Worm (Caenorhabditis elegans) whole organism, L2 larva: ENCODE results near the gene ptc-1.

ENCODE experiments used
- ama-1 ChIP-seq: fragments of 150-350 bp; optimal IDR thresholded peaks from 2 replicates; lab custom pipeline; 2018; ENCODE audit warnings: inconsistent platforms
- blmp-1 ChIP-seq: sonication (generic microtip); optimal IDR thresholded peaks from 2 replicates; lab custom pipeline; 2017; ENCODE audit warnings: missing genetic modification characterization, mild to moderate bottlenecking, missing compliant biosample characterization, antibody characterized with exemption, moderate library complexity; ENCODE audit not compliant: insufficient read depth
- ceh-16 ChIP-seq: fragments of 150-350 bp; optimal IDR thresholded peaks from 2 replicates; lab custom pipeline; 2014; ENCODE audit warnings: missing biosample characterization, missing genetic modification characterization
- elt-1 ChIP-seq: fragments of 150-350 bp; optimal IDR thresholded peaks from 2 replicates; lab custom pipeline; 2014; ENCODE audit warnings: missing biosample characterization, missing genetic modification characterization
- gmeb-1 ChIP-seq: fragments of 150-350 bp; optimal IDR thresholded peaks from 2 replicates; lab custom pipeline; 2014; ENCODE audit warnings: missing biosample characterization, missing genetic modification characterization
- lin-13 ChIP-seq: fragments of 150-350 bp; optimal IDR thresholded peaks from 2 replicates; lab custom pipeline; 2014; ENCODE audit warnings: missing biosample characterization, missing genetic modification reagents, missing genetic modification characterization
- nhr-11 ChIP-seq: fragments of 150-350 bp; optimal IDR thresholded peaks from 2 replicates; lab custom pipeline; 2014; ENCODE audit warnings: missing biosample characterization, missing genetic modification characterization
- nhr-12 ChIP-seq: fragments of 150-350 bp; optimal IDR thresholded peaks from 2 replicates; lab custom pipeline; 2014; ENCODE audit warnings: missing biosample characterization, missing genetic modification characterization
- nhr-23 ChIP-seq: fragments of 150-350 bp; optimal IDR thresholded peaks from 2 replicates; lab custom pipeline; 2014; ENCODE audit warnings: missing biosample characterization, missing genetic modification reagents, missing genetic modification characterization
- nhr-237 ChIP-seq: fragments of 150-350 bp; optimal IDR thresholded peaks from 2 replicates; lab custom pipeline; 2014; ENCODE audit warnings: missing biosample characterization, missing genetic modification characterization
- snpc-4 ChIP-seq: fragments of 150-350 bp; optimal IDR thresholded peaks from 2 replicates; lab custom pipeline; 2014; ENCODE audit warnings: missing biosample characterization, missing genetic modification characterization
- unc-62 ChIP-seq: fragments of 150-350 bp; optimal IDR thresholded peaks from 2 replicates; lab custom pipeline; 2014; ENCODE audit warnings: missing biosample characterization, missing genetic modification reagents, missing genetic modification characterization
- ztf-1 ChIP-seq: fragments of 200-800 bp; sonication (Bioruptor generic); conservative IDR thresholded peaks from 2 replicates; pipeline ENCODE4 v1.3.6; 2022; ENCODE audit warnings: missing genetic modification characterization, missing compliant biosample characterization

ce11 chrII:7893648-7894047 lies 626 bp downstream of the ptc-1 start:
- TF ChIP-seq blmp-1 (tag; lab: Kevin White, UChicago) (no peak), elt-1 (tag; lab: Kevin White, UChicago) (no peak), ceh-16 (tag; lab: Kevin White, UChicago) (no peak), nhr-11 (tag; lab: Kevin White, UChicago) (no peak), lin-13 (GFP tag; lab: Kevin White, UChicago) (no peak), nhr-12 (tag; lab: Kevin White, UChicago) (no peak), gmeb-1 (tag; lab: Kevin White, UChicago) (no peak), unc-62 (GFP tag; lab: Kevin White, UChicago) (no peak), ztf-1 (no peak), nhr-237 (tag; lab: Kevin White, UChicago) (no peak), ama-1 (lab: Kevin White, UChicago) (no peak), snpc-4 (tag; lab: Kevin White, UChicago) (no peak), nhr-23 (tag; lab: Kevin White, UChicago) (no peak)
